Fruit fly (Drosophila melanogaster): ENCODE data around the gene CycJ.

CycJ gene

dm6 chr3L:3496593-3496992 is 30.4 kb downstream of the CycJ start (continued):
- TF ChIP-seq CG34422 (GFP tag; IDR thresholded peaks at IDR 0.05) (no peak), CG17361 (GFP tag; IDR thresholded peaks at IDR 0.05) (no peak), CG1529 (GFP tag; optimal IDR thresholded peaks at IDR 0.05) (no peak), CG4707 (GFP tag; optimal IDR thresholded peaks at IDR 0.05) (no peak), ara (GFP tag; IDR thresholded peaks at IDR 0.05) (no peak), CG17359 (tag; optimal IDR thresholded peaks at IDR 0.05) (no peak), bcd (GFP tag; optimal IDR thresholded peaks at IDR 0.05) (no peak), ems (GFP tag; optimal IDR thresholded peaks at IDR 0.05) (no peak), HLH54F (GFP tag; optimal IDR thresholded peaks at IDR 0.05) (no peak), ci (GFP tag; IDR thresholded peaks at IDR 0.05) (no peak), CG7928 (GFP tag; optimal IDR thresholded peaks at IDR 0.05) (no peak), lmd (GFP tag; IDR thresholded peaks at IDR 0.05) (no peak), TFAM (GFP tag; optimal IDR thresholded peaks at IDR 0.05) (no peak), CG42726 (GFP tag; IDR thresholded peaks at IDR 0.05; ENCODE audit: partially characterized antibody) (no peak), CG8765 (GFP tag; IDR thresholded peaks at IDR 0.05) (no peak), CG15269 (tag; optimal IDR thresholded peaks at IDR 0.05) (no peak), lbe (GFP tag; optimal IDR thresholded peaks at IDR 0.05) (no peak), CG7745 (tag; optimal IDR thresholded peaks at IDR 0.05) (no peak), CG16813 (GFP tag; IDR thresholded peaks at IDR 0.05; ENCODE audit: partially characterized antibody) (no peak), CG2199 (GFP tag; IDR thresholded peaks at IDR 0.05) (no peak), knrl (GFP tag; IDR thresholded peaks at IDR 0.05; ENCODE audit: partially characterized antibody) (no peak), Mes4 (GFP tag; optimal IDR thresholded peaks at IDR 0.05) (no peak), E2f2 (GFP tag; IDR thresholded peaks at IDR 0.05) (no peak), CG3726 (GFP tag; IDR thresholded peaks at IDR 0.05) (no peak), E2f1 (GFP tag; IDR thresholded peaks at IDR 0.05) (0 out of 2 replicates have a peak, but pooled peaks have one; percentile 15), CG8388 (GFP tag; optimal IDR thresholded peaks at IDR 0.05) (no peak), ken (GFP tag; IDR thresholded peaks at IDR 0.05) (no peak), unc-4 (GFP tag; IDR thresholded peaks at IDR 0.05; ENCODE audit: partially characterized antibody) (no peak), sim (GFP tag; IDR thresholded peaks at IDR 0.05) (no peak), cwo (GFP tag; optimal IDR thresholded peaks at IDR 0.05) (peak; percentile 15), Ets97D (GFP tag; optimal IDR thresholded peaks at IDR 0.05) (no peak), cato (GFP tag; optimal IDR thresholded peaks at IDR 0.05; ENCODE audit: borderline replicate concordance) (no peak), CG13287 (GFP tag; IDR thresholded peaks at IDR 0.05; ENCODE audit: partially characterized antibody) (no peak), Sox102F (GFP tag; optimal IDR thresholded peaks at IDR 0.05) (peak; percentile 42), HLH3B (GFP tag; IDR thresholded peaks at IDR 0.05) (peak; percentile 34; the same call in 1 of the 2 replicates), Lhr (GFP tag; optimal IDR thresholded peaks at IDR 0.05) (no peak), Mrtf (GFP tag; IDR thresholded peaks at IDR 0.05) (no peak), pros (GFP tag; optimal IDR thresholded peaks at IDR 0.05) (no peak), bowl (GFP tag; IDR thresholded peaks at IDR 0.05) (no peak), tll (GFP tag; optimal IDR thresholded peaks at IDR 0.05) (no peak), lilli (GFP tag; optimal IDR thresholded peaks at IDR 0.05) (no peak), Hr51 (GFP tag; optimal IDR thresholded peaks at IDR 0.05) (peak in 1 of 2 experiments; percentile 41), Aef1 (GFP tag; IDR thresholded peaks at IDR 0.05) (no peak), gsb (GFP tag; IDR thresholded peaks at IDR 0.05) (no peak), Fer2 (tag; optimal IDR thresholded peaks at IDR 0.05) (no peak), cg (GFP tag; optimal IDR thresholded peaks at IDR 0.05) (no peak), CG3163 (GFP tag; optimal IDR thresholded peaks at IDR 0.05) (no peak), mirr (GFP tag; optimal IDR thresholded peaks at IDR 0.05) (no peak), Trl (optimal IDR thresholded peaks at IDR 0.05) (no peak), Trl (GFP tag; optimal IDR thresholded peaks at IDR 0.05) (no peak), Bdp1 (GFP tag; optimal IDR thresholded peaks at IDR 0.05) (no peak), Taf1 (GFP tag; IDR thresholded peaks at IDR 0.05) (no peak)
